Worm (Caenorhabditis elegans): ENCODE results near the gene sav-1.

DNA sequence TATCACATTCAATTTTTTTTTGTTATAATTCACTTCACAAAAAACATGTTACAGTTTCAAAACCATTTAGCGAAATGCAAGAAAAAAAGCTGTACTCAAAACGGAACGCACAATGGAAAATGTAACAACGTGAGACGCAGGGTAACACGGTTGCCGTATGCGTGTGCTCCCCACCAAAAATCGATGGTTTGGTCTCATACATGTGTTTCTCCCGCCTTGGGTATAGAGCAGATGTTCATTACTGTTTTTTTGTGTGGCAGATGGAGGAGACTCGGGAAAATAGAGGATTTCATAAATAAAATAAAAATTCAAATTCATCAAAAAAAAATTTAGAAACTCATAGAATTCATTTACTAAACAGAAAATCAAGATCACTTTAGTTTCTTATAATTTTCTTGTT lies 26.0 kb downstream of the sav-1 start, which contains the start of gene AH9.3:
- TF ChIP-seq C34F6.9 (tag; optimal IDR thresholded peaks at IDR 0.05) (no peak), lin-39 (tag; optimal IDR thresholded peaks at IDR 0.05) (no peak), nhr-237 (tag; optimal IDR thresholded peaks at IDR 0.05) (no peak)
